Worm (Caenorhabditis elegans) whole organism, early embryonic: ENCODE measurements around the gene F20G2.1.

Source experiments
- B0310.2 ChIP-seq: sonication (generic microtip); optimal IDR thresholded peaks from 2 replicates; lab custom pipeline; 2016; ENCODE audit warnings: mild to moderate bottlenecking, missing genetic modification characterization, missing compliant biosample characterization
- F13C5.2 ChIP-seq: sonication (generic microtip); optimal IDR thresholded peaks from 2 replicates; lab custom pipeline; 2017; ENCODE audit warnings: mild to moderate bottlenecking, missing genetic modification characterization, inconsistent platforms, missing compliant biosample characterization
- aly-1 ChIP-seq: sonication (generic microtip); optimal IDR thresholded peaks from 2 replicates; lab custom pipeline; 2016; ENCODE audit warnings: missing genetic modification characterization, missing compliant biosample characterization
- ama-1 ChIP-seq: fragments of 150-350 bp; optimal IDR thresholded peaks from 2 replicates; lab custom pipeline; 2014
- ceh-13 ChIP-seq: fragments of 200-800 bp; sonication (Bioruptor generic); optimal IDR thresholded peaks from 2 replicates; lab custom pipeline; 2018; ENCODE audit warnings: mild to moderate bottlenecking, missing genetic modification characterization, missing compliant biosample characterization
- ceh-36 ChIP-seq: sonication (generic microtip); optimal IDR thresholded peaks from 2 replicates; lab custom pipeline; 2016; ENCODE audit warnings: missing genetic modification characterization, inconsistent platforms, missing compliant biosample characterization
- ets-7 ChIP-seq: sonication (generic microtip); optimal IDR thresholded peaks from 2 replicates; lab custom pipeline; 2016; ENCODE audit warnings: missing genotype, missing genetic modification characterization, missing compliant biosample characterization
- flt-1 ChIP-seq: fragments of 200-800 bp; sonication (Bioruptor generic); IDR thresholded peaks from 2 replicates; pipeline ENCODE4 v1.3.6; 2022; ENCODE audit warnings: missing genetic modification characterization, missing compliant biosample characterization
- hmbx-1 ChIP-seq: sonication (generic microtip); optimal IDR thresholded peaks from 2 replicates; lab custom pipeline; 2016; ENCODE audit warnings: mild to moderate bottlenecking, missing genetic modification characterization, missing compliant biosample characterization
- hmg-4 ChIP-seq: fragments of 200-800 bp; sonication (Bioruptor generic); optimal IDR thresholded peaks from 2 replicates; lab custom pipeline; 2018; ENCODE audit warnings: mild to moderate bottlenecking, missing genetic modification characterization, missing compliant biosample characterization
- hnd-1 ChIP-seq: sonication (generic microtip); optimal IDR thresholded peaks from 2 replicates; lab custom pipeline; 2016; ENCODE audit warnings: missing genetic modification characterization, missing compliant biosample characterization
- pes-1 ChIP-seq: fragments of 200-800 bp; sonication (Bioruptor generic); IDR thresholded peaks from 2 replicates; pipeline ENCODE4 v1.3.6; 2022; ENCODE audit warnings: missing genetic modification reagents, missing genetic modification characterization, missing compliant biosample characterization
- scrt-1 ChIP-seq: fragments of 200-800 bp; sonication (Bioruptor generic); IDR thresholded peaks from 2 replicates; pipeline ENCODE4 v1.3.6; 2022; ENCODE audit warnings: missing genetic modification characterization, missing compliant biosample characterization
- sea-1 ChIP-seq: fragments of 200-800 bp; sonication (Bioruptor generic); conservative IDR thresholded peaks from 2 replicates; pipeline ENCODE4 v1.3.6; 2022; ENCODE audit warnings: missing genetic modification characterization, missing compliant biosample characterization
- tbx-11 ChIP-seq: fragments of 200-800 bp; sonication (Bioruptor generic); IDR thresholded peaks from 2 replicates; pipeline ENCODE4 v1.3.6; 2022; ENCODE audit warnings: missing genetic modification characterization, missing compliant biosample characterization
- tbx-37 ChIP-seq: fragments of 200-800 bp; sonication (Bioruptor generic); conservative IDR thresholded peaks from 2 replicates; pipeline ENCODE4 v1.3.6; 2022; ENCODE audit warnings: missing genetic modification reagents, missing genetic modification characterization, missing compliant biosample characterization
- tra-4 ChIP-seq: sonication (generic microtip); optimal IDR thresholded peaks from 2 replicates; lab custom pipeline; 2017; ENCODE audit warnings: missing genetic modification characterization, missing compliant biosample characterization

Gene F20G2.1

DNA sequence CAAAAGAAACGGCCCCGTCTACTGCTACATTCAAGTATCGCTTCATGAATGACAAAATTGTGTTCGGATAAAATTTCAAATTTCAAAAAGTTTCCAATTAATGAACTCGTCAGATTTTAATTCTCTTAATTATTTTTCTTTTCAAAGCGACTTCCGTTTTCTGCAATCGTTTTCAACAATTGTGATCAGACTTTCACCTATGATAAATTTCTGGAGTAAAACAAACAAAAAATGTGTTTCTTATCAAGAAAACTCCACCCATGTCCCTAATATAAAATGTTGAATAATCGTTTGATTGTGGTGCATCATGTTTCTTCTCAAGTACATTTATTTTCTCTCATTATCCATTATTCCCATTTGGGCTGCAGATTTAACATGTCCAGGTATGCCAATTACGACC lies 17.8 kb upstream of the F20G2.1 start, which contains the start of gene F20G2.5:
Gene F20G2.5 (plus strand): TSS at position 301 of the 400 bp plus-strand sequence.
- TF ChIP-seq ceh-13 (GFP tag; lab: Kevin White, UChicago) (no peak), ceh-36 (tag; lab: Kevin White, UChicago) (no peak), hmbx-1 (tag; lab: Kevin White, UChicago) (no peak), aly-1 (no peak), ama-1 (lab: Kevin White, UChicago) (no peak), tbx-37 (GFP tag; lab: Robert Waterston, UW) (no peak), scrt-1 (GFP tag; lab: Robert Waterston, UW) (no peak), flt-1 (GFP tag; lab: Robert Waterston, UW) (no peak), hnd-1 (tag; lab: Kevin White, UChicago) (no peak), F13C5.2 (tag; lab: Kevin White, UChicago) (no peak), tra-4 (tag; lab: Kevin White, UChicago) (no peak), pes-1 (GFP tag; lab: Robert Waterston, UW) (no peak), sea-1 (GFP tag; lab: Robert Waterston, UW) (no peak), B0310.2 (no peak), ets-7 (tag; lab: Kevin White, UChicago) (no peak), hmg-4 (no peak), tbx-11 (GFP tag; lab: Robert Waterston, UW) (no peak)

DNA sequence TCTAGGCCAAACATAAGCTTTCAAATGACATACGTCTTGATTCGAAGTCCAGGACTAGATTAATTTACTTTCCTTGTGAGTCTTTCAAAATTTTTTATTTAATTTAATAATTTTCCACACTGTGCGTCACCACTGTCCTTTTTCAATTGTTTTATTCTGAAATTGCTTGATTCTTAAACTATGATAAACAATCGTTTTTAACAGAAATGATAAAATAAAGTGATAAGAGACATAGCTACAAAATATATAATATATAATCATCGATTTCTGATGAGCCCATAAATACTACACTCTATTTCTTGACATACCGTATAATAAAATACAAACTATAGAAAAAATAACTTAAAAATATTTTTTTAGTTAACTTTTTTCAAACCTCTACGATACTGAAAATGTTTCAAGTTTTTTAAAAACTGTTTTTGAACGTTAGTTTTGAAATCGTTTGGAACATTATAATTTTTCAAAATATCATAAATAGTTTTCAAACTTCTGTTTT lies 15.6 kb upstream of the F20G2.1 start, which contains the start of gene nas-24:
Gene nas-24 (plus strand): TSS at position 446 of the 496 bp plus-strand sequence.
- TF ChIP-seq tbx-37 (GFP tag; lab: Robert Waterston, UW) (no peak), ama-1 (lab: Kevin White, UChicago) (no peak), hnd-1 (tag; lab: Kevin White, UChicago) (no peak), ceh-36 (tag; lab: Kevin White, UChicago) (no peak), ets-7 (tag; lab: Kevin White, UChicago) (no peak), hmbx-1 (tag; lab: Kevin White, UChicago) (no peak), hmg-4 (no peak), scrt-1 (GFP tag; lab: Robert Waterston, UW) (no peak), aly-1 (no peak), sea-1 (GFP tag; lab: Robert Waterston, UW) (no peak), F13C5.2 (tag; lab: Kevin White, UChicago) (no peak), B0310.2 (no peak), tra-4 (tag; lab: Kevin White, UChicago) (no peak)

DNA sequence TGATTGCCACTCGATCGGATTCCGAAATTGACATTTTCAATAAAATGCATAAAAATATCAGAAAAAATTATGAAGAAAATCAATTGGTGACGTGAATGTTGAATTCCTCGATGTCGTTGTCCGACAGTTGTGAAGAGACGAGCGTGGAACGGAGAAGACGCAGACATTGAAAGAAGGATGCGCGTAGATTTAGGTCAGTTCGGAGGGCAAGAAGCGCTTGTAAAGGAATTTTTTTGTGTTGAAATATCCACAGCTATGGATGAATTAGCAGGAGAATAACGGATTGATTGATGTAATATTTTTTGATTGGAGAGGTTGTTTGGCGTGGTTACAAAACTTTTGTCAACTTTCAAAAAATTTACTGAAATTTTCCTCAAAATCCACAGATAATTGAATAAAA lies 15.0 kb upstream of the F20G2.1 start, which contains the start of gene F20G2.3:
Gene F20G2.3 (minus strand): TSS at position 101 of the 400 bp plus-strand sequence.
- TF ChIP-seq hnd-1 (tag; lab: Kevin White, UChicago) (no peak), ama-1 (lab: Kevin White, UChicago) (no peak), scrt-1 (GFP tag; lab: Robert Waterston, UW) (no peak), tbx-37 (GFP tag; lab: Robert Waterston, UW) (no peak), B0310.2 (no peak), aly-1 (no peak), sea-1 (GFP tag; lab: Robert Waterston, UW) (no peak), ceh-36 (tag; lab: Kevin White, UChicago) (no peak), ets-7 (tag; lab: Kevin White, UChicago) (no peak), ceh-13 (GFP tag; lab: Kevin White, UChicago) (no peak), tra-4 (tag; lab: Kevin White, UChicago) (no peak), pes-1 (GFP tag; lab: Robert Waterston, UW) (no peak), tbx-11 (GFP tag; lab: Robert Waterston, UW) (no peak), flt-1 (GFP tag; lab: Robert Waterston, UW) (no peak), hmg-4 (no peak), hmbx-1 (tag; lab: Kevin White, UChicago) (no peak), F13C5.2 (tag; lab: Kevin White, UChicago) (no peak)

DNA sequence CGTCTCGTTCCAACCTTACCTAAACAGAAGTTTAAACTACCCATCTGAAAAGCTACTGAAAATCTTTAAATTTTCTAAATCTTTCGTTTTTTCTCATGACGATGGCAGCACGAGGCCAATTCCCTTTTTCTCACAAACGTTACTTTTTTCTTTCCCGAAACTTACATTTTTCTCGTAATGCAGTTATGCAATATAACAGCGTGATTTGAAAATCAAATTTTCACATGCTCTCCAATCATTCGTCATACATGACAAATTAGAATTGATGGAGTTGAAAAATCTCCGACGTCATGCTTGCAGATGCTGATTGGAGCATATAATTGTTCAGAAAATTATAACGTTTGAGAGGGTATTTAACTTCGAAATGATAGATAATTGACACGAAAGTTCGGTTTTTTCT lies 10.3 kb upstream of the F20G2.1 start:
- TF ChIP-seq tbx-11 (GFP tag; lab: Robert Waterston, UW) (no peak), ceh-36 (tag; lab: Kevin White, UChicago) (no peak), aly-1 (no peak), hmg-4 (no peak), tbx-37 (GFP tag; lab: Robert Waterston, UW) (no peak), hnd-1 (tag; lab: Kevin White, UChicago) (no peak), ceh-13 (GFP tag; lab: Kevin White, UChicago) (no peak), hmbx-1 (tag; lab: Kevin White, UChicago) (no peak), ets-7 (tag; lab: Kevin White, UChicago) (no peak), B0310.2 (no peak), flt-1 (GFP tag; lab: Robert Waterston, UW) (no peak), F13C5.2 (tag; lab: Kevin White, UChicago) (no peak), ama-1 (lab: Kevin White, UChicago) (no peak), scrt-1 (GFP tag; lab: Robert Waterston, UW) (no peak), tra-4 (tag; lab: Kevin White, UChicago) (no peak), sea-1 (GFP tag; lab: Robert Waterston, UW) (no peak), pes-1 (GFP tag; lab: Robert Waterston, UW) (no peak)

DNA sequence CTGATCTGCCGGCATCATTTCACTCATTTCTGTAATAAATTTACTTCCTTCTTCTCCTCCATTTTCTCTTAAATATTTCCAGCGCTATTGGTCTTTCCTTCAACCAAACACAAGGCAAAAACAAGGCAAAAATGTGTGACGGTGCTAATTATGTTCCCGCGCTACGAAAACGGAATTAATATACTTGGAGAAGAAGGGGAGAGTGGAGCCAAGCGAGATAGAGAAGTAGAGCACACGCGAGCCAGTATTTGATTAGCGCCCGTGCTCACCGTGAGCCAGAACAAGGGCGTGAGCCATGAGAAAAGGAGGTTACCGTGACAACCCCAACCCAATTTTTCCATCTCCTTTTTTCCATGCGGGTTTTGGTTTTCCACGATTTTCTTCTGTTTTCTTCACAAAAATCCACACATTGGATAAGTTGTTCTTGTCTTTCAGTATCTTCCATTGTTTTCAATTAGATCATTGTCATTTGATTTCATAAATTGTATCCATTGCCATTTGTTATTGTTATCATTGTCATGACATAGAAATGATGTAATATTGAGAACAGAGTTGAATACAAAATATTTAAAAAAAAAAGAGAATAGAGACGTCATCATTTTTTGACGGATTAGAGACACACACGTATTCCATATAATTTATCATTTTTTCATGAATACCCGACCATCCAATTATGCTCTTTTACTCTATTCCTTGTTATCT lies 9.2 kb upstream of the F20G2.1 start, which contains the start of gene F20G2.6:
Gene F20G2.6 (plus strand): TSS at position 652 of the 702 bp plus-strand sequence.
- TF ChIP-seq hmbx-1 (tag; lab: Kevin White, UChicago), result no peak
- no peak for TF ChIP-seq F13C5.2 (tag; lab: Kevin White, UChicago)
- no peak for TF ChIP-seq ama-1 (lab: Kevin White, UChicago)
- no peak for TF ChIP-seq tra-4 (tag; lab: Kevin White, UChicago)
- no peak for TF ChIP-seq hmg-4
- TF ChIP-seq flt-1 (GFP tag; lab: Robert Waterston, UW), result no peak
- no peak for TF ChIP-seq ceh-36 (tag; lab: Kevin White, UChicago)
- no peak for TF ChIP-seq B0310.2
- no peak for TF ChIP-seq ets-7 (tag; lab: Kevin White, UChicago)
- TF ChIP-seq hnd-1 (tag; lab: Kevin White, UChicago), result no peak
- TF ChIP-seq scrt-1 (GFP tag; lab: Robert Waterston, UW), result no peak
- TF ChIP-seq tbx-11 (GFP tag; lab: Robert Waterston, UW), result no peak
- TF ChIP-seq sea-1 (GFP tag; lab: Robert Waterston, UW), result no peak
- TF ChIP-seq ceh-13 (GFP tag; lab: Kevin White, UChicago), result no peak
- no peak for TF ChIP-seq aly-1
- TF ChIP-seq pes-1 (GFP tag; lab: Robert Waterston, UW), result no peak
- TF ChIP-seq tbx-37 (GFP tag; lab: Robert Waterston, UW), result no peak
